Worm (Caenorhabditis elegans) whole organism, L4 larva: ENCODE measurements around the gene fbxc-36.
A peak's percentile ranks its signal among the peaks of the same experiment; 100 is the strongest.

Experiments used
- F49E8.2 ChIP-seq: sonication (generic microtip); optimal IDR thresholded peaks from 2 replicates; lab custom pipeline; 2016; ENCODE audit warnings: missing compliant biosample characterization, mild to moderate bottlenecking, missing genetic modification characterization, borderline replicate concordance
- Y105C5A.15 ChIP-seq: fragments of 200-800 bp; sonication (Bioruptor generic); IDR thresholded peaks from 2 replicates; pipeline ENCODE4 v1.3.6; 2022; ENCODE audit warnings: missing genetic modification characterization, missing compliant biosample characterization
- Y48G9A.11 ChIP-seq: fragments of 200-800 bp; sonication (Bioruptor generic); IDR thresholded peaks from 2 replicates; pipeline ENCODE4 v1.3.6; 2022; ENCODE audit warnings: missing genetic modification reagents, missing genetic modification characterization, missing compliant biosample characterization
- arid-1 ChIP-seq: fragments of 200-800 bp; sonication (Bioruptor generic); conservative IDR thresholded peaks from 2 replicates; pipeline ENCODE4 v1.3.6; 2022; ENCODE audit warnings: missing genetic modification reagents, missing genetic modification characterization, missing compliant biosample characterization
- ceh-20 ChIP-seq: fragments of 200-800 bp; sonication (Bioruptor generic); IDR thresholded peaks from 2 replicates; pipeline ENCODE4 v1.3.6; 2022; ENCODE audit warnings: missing genetic modification reagents, missing genetic modification characterization, missing compliant biosample characterization
- ceh-32 ChIP-seq: sonication (generic microtip); optimal IDR thresholded peaks from 2 replicates; lab custom pipeline; 2016; ENCODE audit warnings: mild to moderate bottlenecking, missing genetic modification characterization, missing compliant biosample characterization; ENCODE audit not compliant: poor library complexity
- ctbp-1 ChIP-seq: fragments of 200-800 bp; sonication (Bioruptor generic); IDR thresholded peaks from 2 replicates; pipeline ENCODE4 v1.3.6; 2022; ENCODE audit warnings: missing genetic modification reagents, missing genetic modification characterization, missing compliant biosample characterization
- daf-12 ChIP-seq: fragments of 150-350 bp; optimal IDR thresholded peaks from 2 replicates; lab custom pipeline; 2014; ENCODE audit warnings: missing biosample characterization, missing genetic modification reagents, missing genetic modification characterization
- daf-19 ChIP-seq: fragments of 200-800 bp; sonication (Bioruptor generic); conservative IDR thresholded peaks from 2 replicates; pipeline ENCODE4 v1.3.6; 2022; ENCODE audit warnings: missing genetic modification characterization, missing compliant biosample characterization
- dmd-6 ChIP-seq: fragments of 200-800 bp; sonication (Bioruptor generic); IDR thresholded peaks from 2 replicates; pipeline ENCODE4 v1.3.6; 2022; ENCODE audit warnings: missing genetic modification reagents, missing genetic modification characterization, missing compliant biosample characterization
- fkh-10 ChIP-seq: fragments of 150-350 bp; optimal IDR thresholded peaks from 2 replicates; lab custom pipeline; 2014; ENCODE audit warnings: missing biosample characterization, missing genetic modification reagents, missing genetic modification characterization
- hlh-11 ChIP-seq: fragments of 200-800 bp; sonication (Bioruptor generic); optimal IDR thresholded peaks from 2 replicates; lab custom pipeline; 2018; ENCODE audit warnings: mild to moderate bottlenecking, missing genetic modification characterization, missing compliant biosample characterization
- jun-1 ChIP-seq: fragments of 150-350 bp; optimal IDR thresholded peaks from 2 replicates; lab custom pipeline; 2014; ENCODE audit warnings: missing biosample characterization, missing genetic modification reagents, missing genetic modification characterization
- lim-7 ChIP-seq: fragments of 200-800 bp; sonication (Bioruptor generic); IDR thresholded peaks from 2 replicates; pipeline ENCODE4 v1.3.6; 2022; ENCODE audit warnings: missing genetic modification characterization, missing compliant biosample characterization
- lin-38 ChIP-seq: fragments of 200-800 bp; sonication (Bioruptor generic); IDR thresholded peaks from 2 replicates; pipeline ENCODE4 v1.3.6; 2022; ENCODE audit warnings: missing genetic modification reagents, missing genetic modification characterization, missing compliant biosample characterization
- mdt-29 ChIP-seq: fragments of 200-800 bp; sonication (Bioruptor generic); IDR thresholded peaks from 2 replicates; pipeline ENCODE4 v1.3.6; 2022; ENCODE audit warnings: missing genetic modification reagents, missing genetic modification characterization, missing compliant biosample characterization
- mxl-2 ChIP-seq: fragments of 200-800 bp; sonication (Bioruptor generic); conservative IDR thresholded peaks from 2 replicates; pipeline ENCODE4 v1.3.6; 2022; ENCODE audit warnings: missing genetic modification reagents, missing genetic modification characterization, missing compliant biosample characterization
- nhr-10 ChIP-seq: fragments of 150-350 bp; optimal IDR thresholded peaks from 2 replicates; lab custom pipeline; 2014; ENCODE audit warnings: missing biosample characterization, missing genetic modification characterization
- nhr-25 ChIP-seq: sonication (generic microtip); optimal IDR thresholded peaks from 2 replicates; lab custom pipeline; 2017; ENCODE audit warnings: missing genetic modification characterization, mild to moderate bottlenecking, missing compliant biosample characterization, antibody characterized with exemption, moderate library complexity, borderline replicate concordance; ENCODE audit not compliant: insufficient read depth
- nhr-28 ChIP-seq: fragments of 150-350 bp; optimal IDR thresholded peaks from 2 replicates; lab custom pipeline; 2014; ENCODE audit warnings: missing biosample characterization, missing genetic modification characterization
- nhr-77 ChIP-seq: fragments of 150-350 bp; optimal IDR thresholded peaks from 2 replicates; lab custom pipeline; 2014; ENCODE audit warnings: missing biosample characterization, missing genetic modification characterization
- pha-4 ChIP-seq, 2 experiments: fragments of 150-350 bp in 1 of 2; fragments of 200-800 bp in 1 of 2; sonication (Bioruptor generic) in 1 of 2; IDR thresholded peaks in 1 of 2; optimal IDR thresholded peaks in 1 of 2; 2 replicates each; pipeline versions ENCODE4 v1.3.6 to Lab custom; 2014 to 2022; ENCODE audit warnings: missing genetic modification characterization in 2 of 2, missing genetic modification reagents in 2 of 2, missing biosample characterization in 1 of 2, missing compliant biosample characterization in 1 of 2
- pqm-1 ChIP-seq: sonication (generic microtip); optimal IDR thresholded peaks from 2 replicates; lab custom pipeline; 2017; ENCODE audit warnings: missing biosample characterization, missing genetic modification characterization
- rbr-2 ChIP-seq: sonication (generic microtip); optimal IDR thresholded peaks from 2 replicates; lab custom pipeline; 2016; ENCODE audit warnings: missing genotype, missing genetic modification characterization, missing compliant biosample characterization
- saeg-2 ChIP-seq: fragments of 200-800 bp; sonication (Bioruptor generic); IDR thresholded peaks from 2 replicates; pipeline ENCODE4 v1.3.6; 2022; ENCODE audit warnings: missing genetic modification reagents, missing genetic modification characterization, missing compliant biosample characterization
- sdz-12 ChIP-seq: fragments of 200-800 bp; sonication (Bioruptor generic); optimal IDR thresholded peaks from 2 replicates; lab custom pipeline; 2018; ENCODE audit warnings: mild to moderate bottlenecking, missing genetic modification characterization, missing compliant biosample characterization
- tag-97 ChIP-seq: fragments of 200-800 bp; sonication (Bioruptor generic); IDR thresholded peaks from 2 replicates; pipeline ENCODE4 v1.3.6; 2022; ENCODE audit warnings: missing genetic modification characterization, missing compliant biosample characterization
- tra-1 ChIP-seq: fragments of 200-800 bp; sonication (Bioruptor generic); IDR thresholded peaks from 2 replicates; pipeline ENCODE4 v1.3.6; 2022; ENCODE audit warnings: missing genetic modification reagents, missing genetic modification characterization, missing compliant biosample characterization
- zag-1 ChIP-seq: fragments of 150-350 bp; optimal IDR thresholded peaks from 2 replicates; lab custom pipeline; 2014; ENCODE audit warnings: missing biosample characterization, missing genetic modification characterization
- zfp-2 ChIP-seq: sonication (generic microtip); optimal IDR thresholded peaks from 2 replicates; lab custom pipeline; 2016; ENCODE audit warnings: mild to moderate bottlenecking, missing genetic modification characterization, missing compliant biosample characterization
- zip-2 ChIP-seq: fragments of 150-350 bp; optimal IDR thresholded peaks from 2 replicates; lab custom pipeline; 2014; ENCODE audit warnings: missing biosample characterization, missing genetic modification characterization

The fbxc-36 gene

ce11 chrII:938549-938948 lies 2.2 kb upstream of the fbxc-36 start, which contains the start of gene R07C3.3:
R07C3.3 (plus strand) TSS chrII:938849.
- TF ChIP-seq sdz-12 (GFP tag; lab: Kevin White, UChicago) (no peak), zfp-2 (tag; lab: Kevin White, UChicago) (no peak), Y48G9A.11 (GFP tag; lab: Robert Waterston, UW) (no peak), lim-7 (GFP tag; lab: Robert Waterston, UW) (no peak), F49E8.2 (tag; lab: Kevin White, UChicago) (no peak), fkh-10 (GFP tag; lab: Kevin White, UChicago) (no peak), zag-1 (no peak), ceh-32 (tag; lab: Kevin White, UChicago) (no peak), daf-12 (tag; lab: Kevin White, UChicago) (no peak), tag-97 (no peak), mxl-2 (no peak), arid-1 (GFP tag; lab: Robert Waterston, UW) (no peak), hlh-11 (tag; lab: Kevin White, UChicago) (no peak), tra-1 (no peak), ceh-20 (no peak)

DNA sequence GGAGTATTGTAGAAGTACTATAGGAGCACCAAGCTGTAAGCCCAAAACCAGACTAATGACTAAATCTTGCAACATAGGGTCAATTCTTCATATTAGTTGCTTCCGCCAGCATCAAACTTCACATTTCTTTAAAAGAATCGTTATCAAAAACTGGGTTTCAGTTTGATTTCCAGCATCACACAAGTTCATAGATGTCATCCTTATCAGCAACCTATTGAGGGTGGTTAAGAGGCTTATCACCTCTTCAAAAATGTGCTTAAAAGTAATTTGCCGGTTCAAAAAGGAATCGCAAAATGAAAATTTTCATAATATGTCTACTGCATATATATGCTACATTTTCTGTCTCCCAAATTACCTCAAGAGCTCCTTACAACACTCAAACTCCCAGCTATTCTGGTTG lies 3.0 kb downstream of the fbxc-36 start, which contains the start of gene clec-43:
Gene clec-43, plus strand, starts transcription at position 294 of the 400 bp plus-strand sequence.
- TF ChIP-seq nhr-77 (tag; lab: Kevin White, UChicago), result peak; percentile 36
- TF ChIP-seq nhr-25 (tag; lab: Kevin White, UChicago), result no peak
- TF ChIP-seq rbr-2 (tag; lab: Kevin White, UChicago), result no peak
- peak; percentile 32 for TF ChIP-seq hlh-11 (tag; lab: Kevin White, UChicago)
- TF ChIP-seq pqm-1, result peak; percentile 92
- TF ChIP-seq jun-1 (tag; lab: Kevin White, UChicago), result no peak
- TF ChIP-seq nhr-28 (tag; lab: Kevin White, UChicago), result peak; percentile 70
- TF ChIP-seq dmd-6 (GFP tag; lab: Robert Waterston, UW), result peak; percentile 81

DNA sequence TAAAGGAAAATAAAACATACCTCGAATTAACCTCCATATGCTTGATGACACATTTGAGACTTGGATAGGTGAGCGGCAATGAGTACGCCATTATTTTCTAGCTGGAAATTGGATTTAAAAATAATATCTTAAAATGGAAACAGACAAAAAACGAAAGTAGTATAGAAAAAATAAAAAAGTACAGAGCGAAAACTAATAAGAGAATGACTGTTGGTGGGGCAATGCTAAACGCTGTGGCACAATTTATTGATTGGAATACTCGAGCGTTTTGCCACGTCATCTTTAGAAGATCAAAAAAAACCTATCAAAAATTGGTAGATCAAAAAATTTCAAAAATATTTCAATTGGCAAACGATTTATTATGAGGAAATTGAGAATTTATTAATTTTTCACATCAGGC lies 7.3 kb downstream of the fbxc-36 start, which contains the start of gene fbxc-32:
Gene fbxc-32, minus strand, starts transcription at position 101 of the 400 bp plus-strand sequence.
- TF ChIP-seq pha-4 (GFP tag; IDR thresholded peaks at IDR 0.05; lab: Robert Waterston, UW) (no peak), pha-4 (tag; optimal IDR thresholded peaks at IDR 0.05; lab: Kevin White, UChicago) (no peak), lin-38 (GFP tag; lab: Robert Waterston, UW) (no peak), Y105C5A.15 (GFP tag; lab: Robert Waterston, UW) (no peak), daf-19 (no peak), nhr-10 (tag; lab: Kevin White, UChicago) (no peak)

DNA sequence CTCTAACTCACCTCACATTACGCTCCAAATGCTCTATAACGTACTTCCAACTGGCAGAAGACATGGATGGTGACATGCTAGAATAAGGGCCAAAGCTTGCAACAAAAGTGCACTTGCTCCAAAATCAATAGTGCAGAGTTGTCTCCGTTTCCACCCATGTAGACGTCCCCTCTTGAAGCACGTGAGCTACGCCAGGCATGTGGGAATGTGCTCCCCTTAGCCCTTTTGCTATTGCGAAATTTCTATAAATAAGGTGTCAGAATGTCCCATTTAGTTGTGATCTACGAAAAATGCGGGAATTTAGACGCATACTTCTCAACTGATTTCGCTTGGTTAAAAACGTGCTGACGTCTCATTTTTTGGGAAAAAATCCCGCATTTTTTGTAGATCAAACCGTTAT lies 9.6 kb downstream of the fbxc-36 start:
- TF ChIP-seq mdt-29 (no peak), saeg-2 (no peak), ctbp-1 (GFP tag; lab: Robert Waterston, UW) (no peak)

- TF ChIP-seq zip-2 (tag; lab: Kevin White, UChicago), result no peak
- no peak for TF ChIP-seq rbr-2 (tag; lab: Kevin White, UChicago)
These were observed 12.3 kb downstream of the fbxc-36 start for ce11 chrII:953052-953451.

DNA sequence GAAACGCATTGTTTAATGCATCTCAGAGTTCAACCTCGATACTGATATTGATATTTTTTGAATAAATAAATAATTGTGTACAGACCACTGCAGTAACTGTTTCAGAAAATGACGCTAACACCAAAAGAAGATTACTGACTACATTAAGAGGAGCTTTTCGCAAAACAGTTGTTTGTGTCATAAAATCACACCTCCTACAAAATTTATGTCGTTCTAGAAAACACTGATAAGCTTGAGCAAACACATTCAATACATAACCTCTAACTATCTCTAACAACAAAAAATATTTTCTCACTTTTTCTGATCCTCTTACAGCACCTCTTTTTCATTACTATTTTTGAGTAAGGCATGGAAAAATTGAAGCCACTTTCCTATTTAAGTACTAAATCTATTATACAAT lies 13.8 kb downstream of the fbxc-36 start, which contains the start of gene fbxc-7:
Gene fbxc-7, plus strand, starts transcription at position 301 of the 400 bp plus-strand sequence.
- peak; percentile 29 for TF ChIP-seq nhr-28 (tag; lab: Kevin White, UChicago)
